Worm (Caenorhabditis elegans): ENCODE data around the gene C18G1.8.

The C18G1.8 gene

DNA sequence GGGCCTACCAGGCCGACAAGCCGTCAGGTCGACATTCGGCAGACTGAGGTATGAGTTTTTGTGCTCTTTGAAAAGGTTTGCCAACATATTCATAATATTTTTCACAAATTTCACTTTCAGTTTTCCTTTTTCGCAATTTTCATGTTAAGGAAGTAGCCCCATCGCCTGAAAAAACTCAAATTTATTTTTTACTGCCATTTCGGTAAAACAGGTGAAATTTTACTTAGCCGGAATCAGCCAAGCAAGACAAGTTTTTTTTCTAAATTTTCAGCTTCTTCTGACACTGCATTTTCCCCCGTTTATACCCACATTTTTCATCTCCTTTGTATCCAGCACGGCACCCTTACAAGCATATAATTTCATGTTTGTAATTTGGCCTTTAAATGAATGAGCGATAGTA, 25.2 kb upstream of the C18G1.8 start, which contains the start of gene R02F11.11:
TSS of gene R02F11.11 (plus strand) at position 301 of the 400 bp plus-strand sequence.
- TF ChIP-seq ztf-1 (GFP tag; conservative IDR thresholded peaks at IDR 0.05), result no peak
- no peak for TF ChIP-seq alr-1 (tag; optimal IDR thresholded peaks at IDR 0.05)
- TF ChIP-seq mab-5 (tag; optimal IDR thresholded peaks at IDR 0.05), result no peak
- TF ChIP-seq F13H6.1 (tag; optimal IDR thresholded peaks at IDR 0.05), result no peak
- no peak for TF ChIP-seq mbf-1 (tag; optimal IDR thresholded peaks at IDR 0.05)
- TF ChIP-seq ceh-16 (tag; optimal IDR thresholded peaks at IDR 0.05), result no peak
- TF ChIP-seq blmp-1 (tag; optimal IDR thresholded peaks at IDR 0.05; ENCODE audit: insufficient read depth), result no peak
- TF ChIP-seq dmd-4 (tag; optimal IDR thresholded peaks at IDR 0.05), result no peak
- TF ChIP-seq aly-2 (tag; optimal IDR thresholded peaks at IDR 0.05), result no peak
- TF ChIP-seq sma-3 (GFP tag; optimal IDR thresholded peaks at IDR 0.05), result no peak
- TF ChIP-seq C34F6.9 (tag; optimal IDR thresholded peaks at IDR 0.05), result no peak
- no peak for TF ChIP-seq ama-1 (optimal IDR thresholded peaks at IDR 0.05)

DNA sequence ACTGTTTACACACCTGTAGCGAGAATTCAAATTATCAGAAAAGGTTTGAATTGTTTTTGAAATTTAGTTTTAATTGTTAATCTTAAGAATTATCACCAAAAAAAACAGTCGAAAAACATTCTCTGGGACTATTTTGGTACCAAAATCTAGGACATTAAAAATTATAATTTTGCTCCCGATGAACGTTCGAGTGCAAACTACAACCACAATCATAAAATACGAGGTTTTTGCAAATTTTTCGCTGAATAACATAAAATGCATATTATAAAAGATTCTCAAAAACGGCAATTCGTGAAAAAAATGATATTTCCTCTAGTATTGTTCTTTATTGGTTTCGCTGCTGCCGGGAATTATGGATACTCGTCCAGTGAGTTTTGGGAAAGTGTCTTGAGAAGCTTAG, 24.0 kb upstream of the C18G1.8 start, which contains the start of gene R02F11.12:
TSS of gene R02F11.12 (plus strand) at position 301 of the 400 bp plus-strand sequence.
- no peak for TF ChIP-seq ama-1 (optimal IDR thresholded peaks at IDR 0.05)
- TF ChIP-seq mab-5 (tag; optimal IDR thresholded peaks at IDR 0.05), result no peak
- TF ChIP-seq nhr-11 (tag; optimal IDR thresholded peaks at IDR 0.05), result no peak

DNA sequence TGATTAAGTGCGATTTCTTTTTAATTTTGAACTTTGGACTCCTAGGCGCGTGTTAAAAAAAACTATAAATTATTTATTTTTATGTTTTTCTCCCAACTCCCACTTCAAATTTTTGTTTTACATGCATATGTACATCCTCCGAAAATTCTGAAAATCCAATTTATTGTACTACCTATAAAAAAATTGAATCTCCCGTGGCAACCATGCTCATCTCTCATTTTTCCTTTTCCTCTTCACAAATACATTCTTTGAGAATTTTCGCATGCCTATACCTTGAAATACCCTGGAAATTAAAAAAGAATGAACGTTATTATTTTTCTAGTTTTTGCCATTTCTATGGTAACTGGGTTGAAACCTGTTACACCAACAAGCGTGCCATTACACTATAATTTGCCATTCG, 22.4 kb upstream of the C18G1.8 start, which contains the start of gene R02F11.10:
TSS of gene R02F11.10 (plus strand) at position 301 of the 400 bp plus-strand sequence.
- TF ChIP-seq ama-1 (optimal IDR thresholded peaks at IDR 0.05) (no peak), elt-3 (tag; optimal IDR thresholded peaks at IDR 0.05) (no peak), peb-1 (tag; optimal IDR thresholded peaks at IDR 0.05) (no peak), ceh-82 (tag; optimal IDR thresholded peaks at IDR 0.05) (no peak), ceh-16 (tag; optimal IDR thresholded peaks at IDR 0.05) (no peak), F13H6.1 (tag; optimal IDR thresholded peaks at IDR 0.05) (no peak), unc-55 (GFP tag; optimal IDR thresholded peaks at IDR 0.05) (no peak), egl-27 (tag; optimal IDR thresholded peaks at IDR 0.05) (no peak), nhr-129 (tag; optimal IDR thresholded peaks at IDR 0.05) (no peak), nhr-77 (tag; optimal IDR thresholded peaks at IDR 0.05) (no peak), unc-62 (GFP tag; optimal IDR thresholded peaks at IDR 0.05) (no peak)

DNA sequence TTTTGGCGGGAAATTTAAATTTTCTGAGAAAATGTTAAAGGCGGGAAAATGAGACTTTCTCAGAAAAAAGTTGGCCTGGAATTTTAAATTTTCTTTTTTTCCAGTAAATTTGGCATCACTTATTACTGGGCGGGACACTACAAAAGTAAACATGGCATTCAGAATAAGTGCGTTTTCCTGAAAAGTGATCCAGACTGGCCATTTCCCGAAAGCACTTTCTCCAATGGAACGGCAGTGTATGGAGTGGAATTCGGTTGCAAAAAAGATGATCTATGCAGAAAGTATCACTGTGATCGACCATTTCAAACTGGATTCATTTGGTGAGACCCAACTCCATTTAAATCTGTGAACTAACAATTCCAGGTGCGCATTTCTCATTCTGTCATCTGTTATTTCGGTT, 21.4 kb upstream of the C18G1.8 start:
- TF ChIP-seq unc-39 (tag; optimal IDR thresholded peaks at IDR 0.05) (no peak), nhr-23 (tag; optimal IDR thresholded peaks at IDR 0.05) (no peak), elt-1 (tag; optimal IDR thresholded peaks at IDR 0.05) (no peak), ceh-82 (tag; optimal IDR thresholded peaks at IDR 0.05) (no peak), mdl-1 (tag; optimal IDR thresholded peaks at IDR 0.05) (no peak), Y55F3AM.14 (GFP tag; optimal IDR thresholded peaks at IDR 0.05) (no peak), mab-5 (tag; optimal IDR thresholded peaks at IDR 0.05) (no peak), sem-4 (tag; optimal IDR thresholded peaks at IDR 0.05) (no peak), blmp-1 (tag; optimal IDR thresholded peaks at IDR 0.05; ENCODE audit: insufficient read depth) (no peak), ama-1 (optimal IDR thresholded peaks at IDR 0.05) (no peak), unc-55 (GFP tag; optimal IDR thresholded peaks at IDR 0.05) (no peak), egl-27 (tag; optimal IDR thresholded peaks at IDR 0.05) (no peak), peb-1 (tag; optimal IDR thresholded peaks at IDR 0.05) (no peak), lsy-2 (tag; optimal IDR thresholded peaks at IDR 0.05) (no peak), nhr-25 (tag; optimal IDR thresholded peaks at IDR 0.05) (no peak), nhr-11 (tag; optimal IDR thresholded peaks at IDR 0.05) (no peak), gmeb-1 (tag; optimal IDR thresholded peaks at IDR 0.05) (no peak), sma-3 (GFP tag; optimal IDR thresholded peaks at IDR 0.05) (no peak), lin-11 (tag; optimal IDR thresholded peaks at IDR 0.05) (no peak), lin-13 (GFP tag; optimal IDR thresholded peaks at IDR 0.05) (no peak)

DNA sequence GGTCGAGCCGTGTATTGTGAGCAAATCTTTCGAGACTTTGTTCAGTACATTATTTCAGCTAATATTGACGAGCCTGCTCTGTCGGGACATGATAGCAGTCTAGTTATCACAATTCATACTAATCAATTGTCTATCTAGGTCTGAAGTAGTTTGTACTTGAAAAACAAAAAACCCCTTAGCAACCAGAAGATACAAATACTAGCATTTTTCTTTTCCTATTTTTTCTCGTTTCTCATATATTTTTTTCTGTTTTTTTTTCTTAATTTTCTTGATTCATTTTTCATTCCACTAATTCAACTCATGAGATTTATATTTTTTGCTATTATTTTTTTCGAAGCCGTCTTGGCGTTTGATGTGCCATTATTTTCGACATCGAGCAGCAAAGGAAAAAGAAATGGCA, 20.8 kb upstream of the C18G1.8 start, which contains the start of gene R02F11.9:
TSS of gene R02F11.9 (plus strand) at position 301 of the 400 bp plus-strand sequence.
- no peak for TF ChIP-seq aly-2 (tag; optimal IDR thresholded peaks at IDR 0.05)
- no peak for TF ChIP-seq nhr-10 (tag; optimal IDR thresholded peaks at IDR 0.05)
- TF ChIP-seq sma-3 (GFP tag; optimal IDR thresholded peaks at IDR 0.05), result no peak
- TF ChIP-seq nhr-12 (tag; optimal IDR thresholded peaks at IDR 0.05), result no peak
- no peak for TF ChIP-seq nhr-237 (tag; optimal IDR thresholded peaks at IDR 0.05)
- no peak for TF ChIP-seq elt-3 (tag; optimal IDR thresholded peaks at IDR 0.05)
- no peak for TF ChIP-seq sma-9 (GFP tag; optimal IDR thresholded peaks at IDR 0.05)
- TF ChIP-seq sma-9 (tag; optimal IDR thresholded peaks at IDR 0.05), result no peak
- TF ChIP-seq lin-13 (GFP tag; optimal IDR thresholded peaks at IDR 0.05), result no peak
- TF ChIP-seq ceh-82 (tag; optimal IDR thresholded peaks at IDR 0.05), result no peak

All from whole organism, L2 larva.